Worm (Caenorhabditis elegans): Measurements from ENCODE around the gene cyn-3.

cyn-3 gene

DNA sequence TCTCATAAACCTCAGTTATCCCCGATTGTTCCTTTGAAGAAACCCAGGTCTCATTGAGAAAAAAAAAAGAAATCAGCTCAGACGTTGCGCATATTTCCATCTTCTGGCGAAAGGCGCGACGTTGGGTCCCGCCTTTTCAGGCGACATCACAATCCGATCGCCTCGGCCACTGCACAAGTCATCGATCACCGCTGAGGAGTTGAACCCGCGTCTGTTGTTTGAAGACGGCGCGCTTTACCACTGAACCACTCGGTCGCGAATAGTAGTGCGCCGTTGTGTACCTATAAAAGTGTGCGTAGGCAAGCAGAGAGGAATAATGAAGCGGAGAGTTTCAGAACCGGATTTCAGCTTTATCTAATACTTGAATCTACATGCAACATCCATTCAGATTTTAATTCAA is 1.2 kb downstream of the cyn-3 start, which contains the start of gene Y75B12B.11 (continued):
- TF ChIP-seq ctbp-1 (GFP tag; IDR thresholded peaks at IDR 0.05) (peak; percentile 93), nhr-25 (tag; optimal IDR thresholded peaks at IDR 0.05; ENCODE audit: borderline replicate concordance, insufficient read depth) (peak; percentile 45)

DNA sequence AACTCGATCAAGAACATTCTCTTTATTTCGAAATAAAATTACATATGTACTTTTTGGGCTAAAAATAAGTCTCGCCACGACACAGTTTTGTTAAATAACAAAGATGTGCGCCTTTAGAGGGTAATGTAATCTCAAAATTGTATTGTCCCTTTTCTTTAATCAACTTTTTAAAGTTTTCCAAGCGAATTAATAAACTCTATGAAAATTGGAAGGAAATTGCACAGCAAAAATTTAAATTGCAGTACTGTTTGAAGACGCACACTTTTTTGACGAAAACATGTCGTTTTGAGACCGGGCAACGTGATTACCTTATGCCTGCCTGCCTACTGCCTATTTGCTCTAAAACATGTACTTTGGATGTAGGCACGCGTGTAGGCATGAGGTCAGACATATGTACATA is 2.2 kb downstream of the cyn-3 start:
- no peak for TF ChIP-seq ztf-11 (tag; optimal IDR thresholded peaks at IDR 0.05)
- TF ChIP-seq zip-2 (tag; optimal IDR thresholded peaks at IDR 0.05), result no peak
- TF ChIP-seq unc-62 (GFP tag; optimal IDR thresholded peaks at IDR 0.05 in 1 of 2), result peak in 1 of 2 experiments; percentile 93
- TF ChIP-seq unc-62 (tag; optimal IDR thresholded peaks at IDR 0.05), result no peak
- TF ChIP-seq lin-1 (GFP tag; IDR thresholded peaks at IDR 0.05), result no peak
- no peak for TF ChIP-seq nhr-42 (GFP tag; IDR thresholded peaks at IDR 0.05)
- TF ChIP-seq hlh-30 (tag; optimal IDR thresholded peaks at IDR 0.05; ENCODE audit: insufficient read depth), result no peak
- TF ChIP-seq ZK546.5 (tag; optimal IDR thresholded peaks at IDR 0.05), result no peak

DNA sequence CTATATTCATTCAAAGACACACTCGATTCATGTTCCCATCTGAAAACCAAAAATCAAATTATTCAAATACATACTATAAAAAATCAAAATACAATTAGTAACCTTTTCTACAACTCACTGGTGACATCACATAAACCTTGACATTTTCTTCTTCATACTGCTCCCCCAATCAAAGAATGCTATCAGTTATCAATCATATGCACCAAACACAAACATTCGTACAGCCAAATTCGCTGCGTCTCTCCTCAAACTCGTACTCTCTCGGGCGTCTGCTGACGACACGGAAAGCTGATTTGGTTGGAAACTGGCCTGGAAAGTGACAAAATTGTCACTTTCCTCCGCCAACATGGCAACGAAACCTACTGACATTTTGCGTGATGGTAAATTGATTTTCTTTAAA is 2.6 kb downstream of the cyn-3 start, which contains the start of gene plc-2:
plc-2 (plus strand) TSS at position 196 of the 400 bp plus-strand sequence.
- TF ChIP-seq lin-38 (GFP tag; IDR thresholded peaks at IDR 0.05) (peak; percentile 35; the same call in 1 of the 2 replicates), tag-97 (GFP tag; IDR thresholded peaks at IDR 0.05) (no peak), mes-2 (tag; optimal IDR thresholded peaks at IDR 0.05; ENCODE audit: poor library complexity, severe bottlenecking) (peak; percentile 35), fos-1 (tag; optimal IDR thresholded peaks at IDR 0.05) (no peak), daf-16 (GFP tag; optimal IDR thresholded peaks at IDR 0.05) (no peak), daf-16 (tag; optimal IDR thresholded peaks at IDR 0.05) (peak; percentile 44), D1046.2 (GFP tag; IDR thresholded peaks at IDR 0.05) (no peak), nhr-77 (tag; optimal IDR thresholded peaks at IDR 0.05) (peak; percentile 31), pha-4 (GFP tag; IDR thresholded peaks at IDR 0.05) (no peak), pha-4 (tag; optimal IDR thresholded peaks at IDR 0.05) (peak; percentile 32), mxl-3 (GFP tag; optimal IDR thresholded peaks at IDR 0.05) (peak; percentile 24), Y75B8A.6 (GFP tag; IDR thresholded peaks at IDR 0.05) (no peak), mep-1 (tag; optimal IDR thresholded peaks at IDR 0.05) (peak; percentile 13), dmd-6 (GFP tag; IDR thresholded peaks at IDR 0.05) (peak; percentile 76), nhr-6 (tag; optimal IDR thresholded peaks at IDR 0.05) (peak; percentile 81), dve-1 (tag; optimal IDR thresholded peaks at IDR 0.05; ENCODE audit: insufficient read depth) (peak; percentile 78), unc-62 (GFP tag; optimal IDR thresholded peaks at IDR 0.05 in 1 of 2) (peak in 1 of 2 experiments; percentile 13), unc-62 (tag; optimal IDR thresholded peaks at IDR 0.05) (no peak), hlh-11 (tag; optimal IDR thresholded peaks at IDR 0.05) (peak; percentile 88), F49E8.2 (tag; optimal IDR thresholded peaks at IDR 0.05; ENCODE audit: borderline replicate concordance) (no peak), spr-3 (GFP tag; optimal IDR thresholded peaks at IDR 0.05) (no peak), set-16 (GFP tag; IDR thresholded peaks at IDR 0.05) (no peak), nhr-28 (tag; optimal IDR thresholded peaks at IDR 0.05) (peak; percentile 82), ztf-11 (tag; optimal IDR thresholded peaks at IDR 0.05) (no peak), zip-2 (tag; optimal IDR thresholded peaks at IDR 0.05) (no peak), ztf-7 (tag; optimal IDR thresholded peaks at IDR 0.05) (no peak), gei-8 (GFP tag; optimal IDR thresholded peaks at IDR 0.05) (no peak), daf-19 (GFP tag; conservative IDR thresholded peaks at IDR 0.05) (no peak), pqm-1 (tag; optimal IDR thresholded peaks at IDR 0.05) (peak; percentile 84), hlh-30 (tag; optimal IDR thresholded peaks at IDR 0.05; ENCODE audit: insufficient read depth) (peak; percentile 44), ces-1 (GFP tag; optimal IDR thresholded peaks at IDR 0.05) (no peak)

DNA sequence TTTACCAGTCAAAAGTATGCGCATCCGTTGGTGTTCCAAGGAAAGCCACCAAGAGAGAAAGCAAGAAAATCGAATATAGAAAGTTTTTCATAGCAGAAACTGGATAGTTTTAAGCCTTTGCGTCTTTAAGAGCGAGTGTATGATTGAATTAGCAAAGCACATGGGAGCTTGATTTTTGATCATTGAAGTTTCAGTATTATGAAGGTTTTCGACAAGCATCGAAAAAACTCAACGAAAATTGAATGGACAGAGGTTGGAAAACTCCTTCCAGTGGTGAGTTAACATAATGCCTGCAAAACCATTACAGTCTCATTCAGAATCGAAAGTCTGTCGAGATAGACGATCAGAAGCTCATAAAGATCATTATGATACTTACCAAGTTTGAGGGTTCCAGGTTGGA is 4.2 kb downstream of the cyn-3 start, which contains the start of gene Y75B12B.13:
Y75B12B.13 (minus strand) TSS at position 101 of the 400 bp plus-strand sequence.
- no peak for TF ChIP-seq aha-1 (tag)
